Fruit fly (Drosophila melanogaster) whole organism, embryonic: ENCODE measurements around the gene CG16727.

Experiments used
- Bteb2 ChIP-seq: fragments of 200-800 bp; sonication (Bioruptor generic); optimal IDR thresholded peaks from 2 replicates; lab custom pipeline; 2016; ENCODE audit warnings: missing biosample characterization, missing genetic modification characterization
- CG10959 ChIP-seq: fragments of 200-800 bp; sonication (Bioruptor generic); IDR thresholded peaks from 2 replicates; pipeline ENCODE4 v1.3.6; 2022; ENCODE audit warnings: missing biosample characterization, missing genetic modification characterization
- CG12071 ChIP-seq: fragments of 200-800 bp; sonication (Bioruptor generic); optimal IDR thresholded peaks from 3 replicates; lab custom pipeline; 2018; ENCODE audit warnings: missing biosample characterization, mild to moderate bottlenecking, missing genetic modification characterization
- CG13894 ChIP-seq: fragments of 200-800 bp; sonication (Bioruptor generic); optimal IDR thresholded peaks from 3 replicates; lab custom pipeline; 2018; ENCODE audit warnings: missing biosample characterization, mild to moderate bottlenecking, missing genetic modification characterization, moderate library complexity
- CG1603 ChIP-seq: fragments of 200-800 bp; sonication (Bioruptor generic); optimal IDR thresholded peaks from 2 replicates; lab custom pipeline; 2019; ENCODE audit warnings: missing biosample characterization, mild to moderate bottlenecking, missing genetic modification characterization, moderate library complexity
- CG17385 ChIP-seq: fragments of 200-800 bp; sonication (Bioruptor generic); optimal IDR thresholded peaks from 3 replicates; lab custom pipeline; 2018; ENCODE audit warnings: missing biosample characterization, mild to moderate bottlenecking, missing genetic modification characterization
- CG34224 ChIP-seq: fragments of 200-800 bp; sonication (Bioruptor generic); IDR thresholded peaks from 3 replicates; pipeline ENCODE4 v1.3.6; 2022; ENCODE audit warnings: missing biosample characterization, missing genetic modification characterization; ENCODE audit not compliant: partially characterized antibody
- CG4282 ChIP-seq: fragments of 200-800 bp; sonication (Bioruptor generic); optimal IDR thresholded peaks from 2 replicates; lab custom pipeline; 2016; ENCODE audit warnings: missing biosample characterization, missing genetic modification characterization
- CG4854 ChIP-seq: fragments of 200-800 bp; sonication (Bioruptor generic); optimal IDR thresholded peaks from 2 replicates; lab custom pipeline; 2016; ENCODE audit warnings: missing biosample characterization, missing genetic modification characterization, inconsistent platforms
- CG5180 ChIP-seq: fragments of 200-800 bp; sonication (Bioruptor generic); optimal IDR thresholded peaks from 3 replicates; lab custom pipeline; 2017; ENCODE audit warnings: missing biosample characterization, missing genetic modification characterization, mild to moderate bottlenecking, moderate library complexity, missing genetic modification reagents
- CG6272 ChIP-seq: fragments of 200-800 bp; sonication (Bioruptor generic); IDR thresholded peaks from 2 replicates; pipeline ENCODE4 v1.3.6; 2022; ENCODE audit warnings: missing biosample characterization, missing genetic modification characterization
- CG7839 ChIP-seq: fragments of 200-800 bp; sonication (Bioruptor generic); optimal IDR thresholded peaks from 3 replicates; lab custom pipeline; 2018; ENCODE audit warnings: missing biosample characterization, mild to moderate bottlenecking, missing genetic modification characterization, moderate library complexity
- CG9727 ChIP-seq: fragments of 200-800 bp; sonication (Bioruptor generic); optimal IDR thresholded peaks from 3 replicates; lab custom pipeline; 2017; ENCODE audit warnings: missing biosample characterization, mild to moderate bottlenecking, missing genetic modification characterization
- Dbx ChIP-seq: fragments of 200-800 bp; sonication (Bioruptor generic); IDR thresholded peaks from 3 replicates; pipeline ENCODE4 v1.3.6; 2022; ENCODE audit warnings: missing biosample characterization, missing genetic modification characterization
- Doc3 ChIP-seq: fragments of 200-800 bp; sonication (Bioruptor generic); IDR thresholded peaks from 3 replicates; pipeline ENCODE4 v1.3.6; 2022; ENCODE audit warnings: missing biosample characterization, missing genetic modification characterization; ENCODE audit not compliant: partially characterized antibody
- Dp ChIP-seq: fragments of 200-800 bp; sonication (Bioruptor generic); optimal IDR thresholded peaks from 2 replicates; lab custom pipeline; 2018; ENCODE audit warnings: missing biosample characterization, mild to moderate bottlenecking, missing genetic modification characterization, moderate library complexity
- Drgx ChIP-seq: fragments of 200-800 bp; sonication (Bioruptor generic); IDR thresholded peaks from 2 replicates; pipeline ENCODE4 v1.3.6; 2022; ENCODE audit warnings: missing biosample characterization, missing genetic modification characterization
- H15 ChIP-seq: fragments of 200-800 bp; sonication (Bioruptor generic); IDR thresholded peaks from 3 replicates; pipeline ENCODE4 v1.3.6; 2022; ENCODE audit warnings: missing biosample characterization, missing genetic modification characterization
- HLH54F ChIP-seq: fragments of 200-800 bp; sonication (Bioruptor generic); optimal IDR thresholded peaks from 3 replicates; lab custom pipeline; 2016; ENCODE audit warnings: missing biosample characterization, missing genetic modification characterization
- Kr ChIP-seq: fragments of 200-800 bp; sonication (Bioruptor generic); optimal IDR thresholded peaks from 2 replicates; lab custom pipeline; 2017; ENCODE audit warnings: missing biosample characterization, mild to moderate bottlenecking, missing genetic modification characterization
- Meics ChIP-seq: fragments of 200-800 bp; sonication (Bioruptor generic); optimal IDR thresholded peaks from 2 replicates; lab custom pipeline; 2017; ENCODE audit warnings: missing biosample characterization, mild to moderate bottlenecking, missing genetic modification characterization
- Nf-YA ChIP-seq: fragments of 200-800 bp; sonication (Bioruptor generic); IDR thresholded peaks from 2 replicates; pipeline ENCODE4 v1.3.6; 2022; ENCODE audit warnings: missing biosample characterization, missing genetic modification characterization
- Oaz ChIP-seq: fragments of 200-800 bp; sonication (Bioruptor generic); IDR thresholded peaks from 2 replicates; pipeline ENCODE4 v1.3.6; 2022; ENCODE audit warnings: missing biosample characterization, missing genetic modification characterization
- Ptx1 ChIP-seq: fragments of 200-800 bp; sonication (Bioruptor generic); IDR thresholded peaks from 2 replicates; pipeline ENCODE4 v1.3.6; 2022; ENCODE audit warnings: missing biosample characterization, missing genetic modification characterization
- Scr ChIP-seq: fragments of 200-800 bp; sonication (Bioruptor generic); IDR thresholded peaks from 2 replicates; pipeline ENCODE4 v1.3.6; 2022; ENCODE audit warnings: missing biosample characterization, missing genetic modification characterization; ENCODE audit not compliant: partially characterized antibody
- Sin3A ChIP-seq: fragments of >200 bp; optimal IDR thresholded peaks from 2 replicates; lab custom pipeline; 2018
- bab2 ChIP-seq: fragments of 200-800 bp; sonication (Bioruptor generic); optimal IDR thresholded peaks from 2 replicates; lab custom pipeline; 2016; ENCODE audit warnings: missing biosample characterization, missing genetic modification characterization
- btn ChIP-seq: fragments of 200-800 bp; sonication (Bioruptor generic); optimal IDR thresholded peaks from 2 replicates; lab custom pipeline; 2016; ENCODE audit warnings: missing biosample characterization, missing genetic modification characterization
- chm ChIP-seq: fragments of 200-800 bp; sonication (Bioruptor generic); IDR thresholded peaks from 2 replicates; pipeline ENCODE4 v1.3.6; 2022; ENCODE audit warnings: missing biosample characterization, missing genetic modification characterization
- dan ChIP-seq: fragments of 200-800 bp; sonication (Bioruptor generic); IDR thresholded peaks from 2 replicates; pipeline ENCODE4 v1.3.6; 2022; ENCODE audit warnings: missing biosample characterization, missing genetic modification characterization
- danr ChIP-seq: fragments of 200-800 bp; sonication (Bioruptor generic); IDR thresholded peaks from 2 replicates; pipeline ENCODE4 v1.3.6; 2022; ENCODE audit warnings: missing biosample characterization, missing genetic modification characterization
- disco-r ChIP-seq: fragments of 200-800 bp; sonication (Bioruptor generic); optimal IDR thresholded peaks from 2 replicates; lab custom pipeline; 2016; ENCODE audit warnings: missing biosample characterization, missing genetic modification characterization
- ems ChIP-seq: fragments of 200-800 bp; sonication (Bioruptor generic); optimal IDR thresholded peaks from 3 replicates; lab custom pipeline; 2016; ENCODE audit warnings: missing biosample characterization, missing genetic modification characterization
- eve ChIP-seq, 2 experiments: fragments of >200 bp; optimal IDR thresholded peaks; 2 replicates each; lab custom pipeline; 2017; ENCODE audit warnings: missing biosample characterization in 2 of 2, missing genetic modification characterization in 2 of 2
- fd102C ChIP-seq: fragments of 200-800 bp; sonication (Bioruptor generic); optimal IDR thresholded peaks from 2 replicates; lab custom pipeline; 2018; ENCODE audit warnings: missing biosample characterization, mild to moderate bottlenecking, missing genetic modification characterization, moderate library complexity
- ftz-f1 ChIP-seq: fragments of 200-800 bp; sonication (Bioruptor generic); optimal IDR thresholded peaks from 2 replicates; lab custom pipeline; 2016; ENCODE audit warnings: missing biosample characterization, missing genetic modification characterization
- hkb ChIP-seq, 2 experiments: fragments of 200-800 bp in 1 of 2; fragments of >200 bp in 1 of 2; sonication (Bioruptor generic) in 1 of 2; IDR thresholded peaks in 1 of 2; optimal IDR thresholded peaks in 1 of 2; 2 replicates each; pipeline versions ENCODE4 v1.3.6 to Lab custom; 2017 to 2022; ENCODE audit warnings: missing biosample characterization in 1 of 2, missing genetic modification characterization in 1 of 2
- lilli ChIP-seq: fragments of 200-800 bp; sonication (Bioruptor generic); optimal IDR thresholded peaks from 3 replicates; lab custom pipeline; 2016; ENCODE audit warnings: missing biosample characterization, missing genetic modification characterization
- lmd ChIP-seq: fragments of 200-800 bp; sonication (Bioruptor generic); IDR thresholded peaks from 2 replicates; pipeline ENCODE4 v1.3.6; 2022; ENCODE audit warnings: missing biosample characterization, missing genetic modification characterization
- repo ChIP-seq: fragments of 200-800 bp; sonication (Bioruptor generic); optimal IDR thresholded peaks from 2 replicates; lab custom pipeline; 2016; ENCODE audit warnings: missing biosample characterization, missing genetic modification characterization
- schlank ChIP-seq: fragments of 200-800 bp; sonication (Bioruptor generic); optimal IDR thresholded peaks from 2 replicates; lab custom pipeline; 2018; ENCODE audit warnings: missing biosample characterization, mild to moderate bottlenecking, missing genetic modification characterization
- sd ChIP-seq: fragments of 200-800 bp; sonication (Bioruptor generic); optimal IDR thresholded peaks from 3 replicates; lab custom pipeline; 2018; ENCODE audit warnings: missing biosample characterization, mild to moderate bottlenecking, missing genetic modification characterization, moderate library complexity
- tap ChIP-seq: fragments of 200-800 bp; optimal IDR thresholded peaks from 3 replicates; lab custom pipeline; 2019; ENCODE audit warnings: missing biosample characterization, mild to moderate bottlenecking, missing genetic modification characterization, moderate library complexity
- tio ChIP-seq: fragments of 200-800 bp; sonication (Bioruptor generic); optimal IDR thresholded peaks from 2 replicates; lab custom pipeline; 2017; ENCODE audit warnings: missing biosample characterization, missing genetic modification characterization, inconsistent platforms
- tna ChIP-seq: fragments of 200-800 bp; sonication (Bioruptor generic); IDR thresholded peaks from 2 replicates; pipeline ENCODE4 v1.3.6; 2022; ENCODE audit warnings: missing biosample characterization, missing genetic modification characterization; ENCODE audit not compliant: partially characterized antibody
- unpg ChIP-seq: fragments of 200-800 bp; sonication (Bioruptor generic); optimal IDR thresholded peaks from 3 replicates; lab custom pipeline; 2018; ENCODE audit warnings: missing biosample characterization, mild to moderate bottlenecking, missing genetic modification characterization, moderate library complexity
- usp ChIP-seq: fragments of >200 bp; optimal IDR thresholded peaks from 2 replicates; lab custom pipeline; 2017; ENCODE audit warnings: missing biosample characterization, missing genetic modification characterization
- vnd ChIP-seq: fragments of 200-800 bp; sonication (Bioruptor generic); IDR thresholded peaks from 3 replicates; pipeline ENCODE4 v1.3.6; 2022; ENCODE audit warnings: missing biosample characterization, missing genetic modification characterization; ENCODE audit not compliant: partially characterized antibody
- wdn ChIP-seq: fragments of 200-800 bp; sonication (Bioruptor generic); IDR thresholded peaks from 2 replicates; pipeline ENCODE4 v1.3.6; 2022; ENCODE audit warnings: missing biosample characterization, missing genetic modification characterization

The CG16727 gene

DNA sequence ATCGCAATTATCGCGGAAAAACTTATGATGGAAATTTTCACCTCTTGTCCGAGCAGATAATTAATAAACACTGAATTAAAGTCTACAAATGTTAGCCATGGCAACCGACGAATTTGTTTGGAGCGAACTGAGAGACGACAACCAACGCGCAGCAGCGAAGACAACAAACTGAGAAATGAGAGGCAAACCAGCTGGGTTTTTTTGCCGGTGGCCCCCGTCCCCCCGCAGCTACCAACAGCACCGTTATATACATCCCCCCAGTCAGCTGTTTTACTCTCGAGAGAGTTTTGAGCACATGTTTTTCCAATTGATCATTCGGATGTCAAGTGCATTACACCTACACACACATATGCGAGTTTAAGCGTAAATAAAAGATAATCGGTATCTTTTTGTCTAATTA lies 27.9 kb downstream of the CG16727 start (continued):
- TF ChIP-seq Dbx (GFP tag; lab: Robert Waterston, UW) (0 out of 3 replicates have a peak, but pooled peaks have one; percentile 33), CG34224 (GFP tag; lab: Robert Waterston, UW) (peak; percentile 62), Doc3 (0 out of 3 replicates have a peak, but pooled peaks have one; percentile 40), sd (tag; lab: Kevin White, UChicago) (no peak), CG5180 (GFP tag; lab: Kevin White, UChicago) (peak; percentile 42), wdn (GFP tag; lab: Robert Waterston, UW) (0 out of 2 replicates have a peak, but pooled peaks have one; percentile 10), tna (GFP tag; lab: Robert Waterston, UW) (peak; percentile 38; the same call in 1 of the 2 replicates), CG17385 (GFP tag; lab: Kevin White, UChicago) (peak; percentile 42)

dm6 chr3R:19641498-19642065 lies 28.4 kb downstream of the CG16727 start:
- TF ChIP-seq hkb (optimal IDR thresholded peaks at IDR 0.05; lab: Kevin White, UChicago) (no peak), hkb (GFP tag; IDR thresholded peaks at IDR 0.05; lab: Robert Waterston, UW) (peak; percentile 93), CG4854 (GFP tag; lab: Kevin White, UChicago) (peak; percentile 74), Drgx (GFP tag; lab: Robert Waterston, UW) (peak; percentile 91), Dp (GFP tag; lab: Kevin White, UChicago) (no peak), Kr (GFP tag; lab: Kevin White, UChicago) (no peak), H15 (GFP tag; lab: Robert Waterston, UW) (peak; percentile 84), repo (GFP tag; lab: Kevin White, UChicago) (no peak), Meics (peak; percentile 90), CG7839 (peak; percentile 89), CG6272 (GFP tag; lab: Robert Waterston, UW) (no peak), chm (peak; percentile 91; the same call in 1 of the 2 replicates), CG1603 (peak; percentile 60), eve (GFP tag; optimal IDR thresholded peaks at IDR 0.05; lab: Kevin White, UChicago) (no peak), disco-r (GFP tag; lab: Kevin White, UChicago) (peak; percentile 28), Ptx1 (GFP tag; lab: Robert Waterston, UW) (peak; percentile 83), CG13894 (peak; percentile 86), dan (GFP tag; lab: Robert Waterston, UW) (no peak), bab2 (GFP tag; lab: Kevin White, UChicago) (peak; percentile 83), lilli (GFP tag; lab: Kevin White, UChicago) (peak; percentile 75), Nf-YA (GFP tag; lab: Robert Waterston, UW) (peak; percentile 73), ftz-f1 (GFP tag; lab: Kevin White, UChicago) (no peak), ems (GFP tag; lab: Kevin White, UChicago) (peak; percentile 65), tap (peak; percentile 95), lmd (GFP tag; lab: Robert Waterston, UW) (peak; percentile 82), btn (GFP tag; lab: Kevin White, UChicago) (no peak), Oaz (GFP tag; lab: Robert Waterston, UW) (peak; percentile 75), CG9727 (peak; percentile 85), schlank (tag; lab: Kevin White, UChicago) (peak; percentile 71), HLH54F (GFP tag; lab: Kevin White, UChicago) (peak; percentile 16), usp (GFP tag; lab: Kevin White, UChicago) (no peak), CG4282 (no peak), vnd (GFP tag; lab: Robert Waterston, UW) (no peak), CG10959 (GFP tag; lab: Robert Waterston, UW) (peak; percentile 50; the same call in 1 of the 2 replicates), danr (peak; percentile 74), CG12071 (GFP tag; lab: Kevin White, UChicago) (peak; percentile 74), Sin3A (lab: Kevin White, UChicago) (no peak), Bteb2 (GFP tag; lab: Kevin White, UChicago) (peak; percentile 80), unpg (GFP tag; lab: Kevin White, UChicago) (peak; percentile 95), fd102C (GFP tag; lab: Kevin White, UChicago) (no peak), Scr (GFP tag; lab: Robert Waterston, UW) (no peak), tio (GFP tag; lab: Kevin White, UChicago) (peak; percentile 60)
